Worm (Caenorhabditis elegans) whole organism, L1 larva: ENCODE results near the gene mop-25.2.

Experiments used
- C16A3.4 ChIP-seq: fragments of 150-350 bp; optimal IDR thresholded peaks from 2 replicates; lab custom pipeline; 2014; ENCODE audit warnings: missing biosample characterization, missing genetic modification characterization
- C34B4.2 ChIP-seq: sonication (generic microtip); optimal IDR thresholded peaks from 2 replicates; lab custom pipeline; 2017; ENCODE audit warnings: mild to moderate bottlenecking, missing genetic modification characterization, missing compliant biosample characterization
- F16B12.6 ChIP-seq: fragments of 150-350 bp; optimal IDR thresholded peaks from 2 replicates; lab custom pipeline; 2014; ENCODE audit warnings: missing biosample characterization, missing genetic modification characterization
- Y116A8C.19 ChIP-seq: sonication (generic microtip); optimal IDR thresholded peaks from 2 replicates; lab custom pipeline; 2016; ENCODE audit warnings: missing compliant biosample characterization, missing genetic modification characterization, borderline replicate concordance
- aly-2 ChIP-seq: fragments of 150-350 bp; optimal IDR thresholded peaks from 2 replicates; lab custom pipeline; 2014; ENCODE audit warnings: missing biosample characterization, missing genetic modification characterization
- blmp-1 ChIP-seq: fragments of 150-350 bp; optimal IDR thresholded peaks from 2 replicates; lab custom pipeline; 2014; ENCODE audit warnings: missing biosample characterization, missing genetic modification characterization
- ceh-63 ChIP-seq: fragments of 200-800 bp; sonication (Bioruptor generic); optimal IDR thresholded peaks from 2 replicates; lab custom pipeline; 2018; ENCODE audit warnings: mild to moderate bottlenecking, missing genetic modification characterization, missing compliant biosample characterization
- ceh-8 ChIP-seq: fragments of 200-800 bp; sonication (Bioruptor generic); optimal IDR thresholded peaks from 2 replicates; lab custom pipeline; 2018; ENCODE audit warnings: mild to moderate bottlenecking, missing genetic modification characterization, moderate library complexity, missing compliant biosample characterization
- ceh-82 ChIP-seq, 3 experiments: fragments of 150-350 bp in 1 of 3; sonication (generic microtip) in 2 of 3; optimal IDR thresholded peaks; 2 replicates each; lab custom pipeline; 2014 to 2017; ENCODE audit warnings: missing biosample characterization in 3 of 3, missing genetic modification characterization in 3 of 3
- ceh-88 ChIP-seq: fragments of 200-800 bp; sonication (Bioruptor generic); IDR thresholded peaks from 2 replicates; pipeline ENCODE4 v1.3.6; 2022; ENCODE audit warnings: missing genetic modification characterization, missing compliant biosample characterization
- ceh-90 ChIP-seq: sonication (generic microtip); optimal IDR thresholded peaks from 2 replicates; lab custom pipeline; 2016; ENCODE audit warnings: missing genetic modification characterization, missing compliant biosample characterization
- dsc-1 ChIP-seq: sonication (generic microtip); optimal IDR thresholded peaks from 2 replicates; lab custom pipeline; 2016; ENCODE audit warnings: mild to moderate bottlenecking, missing genetic modification characterization, missing compliant biosample characterization
- efl-3 ChIP-seq: fragments of 200-800 bp; sonication (Bioruptor generic); optimal IDR thresholded peaks from 2 replicates; lab custom pipeline; 2018; ENCODE audit warnings: mild to moderate bottlenecking, missing genetic modification characterization, missing compliant biosample characterization
- elt-2 ChIP-seq: sonication (generic microtip); optimal IDR thresholded peaks from 2 replicates; lab custom pipeline; 2016; ENCODE audit warnings: missing genetic modification characterization, mild to moderate bottlenecking, inconsistent platforms, missing compliant biosample characterization, missing genetic modification reagents
- elt-3 ChIP-seq, 6 experiments: fragments of 150-350 bp in 1 of 6; sonication (generic microtip); optimal IDR thresholded peaks; 2 replicates each; lab custom pipeline; 2017 to 2018; ENCODE audit warnings: missing biosample characterization in 6 of 6, missing genetic modification characterization in 6 of 6, inconsistent platforms in 1 of 6
- fkh-10 ChIP-seq: sonication (generic microtip); optimal IDR thresholded peaks from 2 replicates; lab custom pipeline; 2017; ENCODE audit warnings: missing biosample characterization, missing genetic modification reagents, missing genetic modification characterization
- fkh-8 ChIP-seq: sonication (generic microtip); optimal IDR thresholded peaks from 2 replicates; lab custom pipeline; 2016; ENCODE audit warnings: mild to moderate bottlenecking, missing genetic modification characterization, missing compliant biosample characterization
- hlh-4 ChIP-seq: sonication (generic microtip); optimal IDR thresholded peaks from 2 replicates; lab custom pipeline; 2016; ENCODE audit warnings: mild to moderate bottlenecking, missing genetic modification characterization, missing compliant biosample characterization
- hpl-2 ChIP-seq: fragments of 150-350 bp; optimal IDR thresholded peaks from 2 replicates; lab custom pipeline; 2014; ENCODE audit warnings: missing biosample characterization, missing genetic modification reagents, missing genetic modification characterization
- jun-1 ChIP-seq: fragments of 150-350 bp; optimal IDR thresholded peaks from 2 replicates; lab custom pipeline; 2014; ENCODE audit warnings: missing biosample characterization, missing genetic modification reagents, missing genetic modification characterization
- lin-14 ChIP-seq: fragments of 200-800 bp; sonication (Bioruptor generic); optimal IDR thresholded peaks from 2 replicates; lab custom pipeline; 2018; ENCODE audit warnings: mild to moderate bottlenecking, missing genetic modification characterization, moderate library complexity, missing compliant biosample characterization
- mep-1 ChIP-seq: fragments of 150-350 bp; optimal IDR thresholded peaks from 2 replicates; lab custom pipeline; 2014; ENCODE audit warnings: missing biosample characterization, missing genetic modification characterization
- nhr-20 ChIP-seq: sonication (generic microtip); optimal IDR thresholded peaks from 2 replicates; lab custom pipeline; 2016; ENCODE audit warnings: mild to moderate bottlenecking, missing genetic modification characterization, missing compliant biosample characterization
- nhr-237 ChIP-seq: fragments of 150-350 bp; optimal IDR thresholded peaks from 2 replicates; lab custom pipeline; 2014; ENCODE audit warnings: missing biosample characterization, missing genetic modification characterization
- nhr-28 ChIP-seq: fragments of 150-350 bp; optimal IDR thresholded peaks from 2 replicates; lab custom pipeline; 2014; ENCODE audit warnings: missing biosample characterization, missing genetic modification characterization
- nhr-71 ChIP-seq: sonication (generic microtip); optimal IDR thresholded peaks from 2 replicates; lab custom pipeline; 2016; ENCODE audit warnings: mild to moderate bottlenecking, missing genetic modification characterization, moderate library complexity, missing compliant biosample characterization
- nhr-84 ChIP-seq: sonication (generic microtip); optimal IDR thresholded peaks from 2 replicates; lab custom pipeline; 2017; ENCODE audit warnings: missing biosample characterization, missing genetic modification characterization
- nhr-85 ChIP-seq: sonication (generic microtip); peaks from one replicate; lab custom pipeline; 2016; ENCODE audit warnings: missing genetic modification characterization, inconsistent platforms, missing compliant biosample characterization
- pax-3 ChIP-seq: fragments of 200-800 bp; sonication (Bioruptor generic); optimal IDR thresholded peaks from 2 replicates; lab custom pipeline; 2018; ENCODE audit warnings: mild to moderate bottlenecking, missing genetic modification characterization, moderate library complexity, missing compliant biosample characterization
- sup-37 ChIP-seq: fragments of 200-800 bp; sonication (Bioruptor generic); optimal IDR thresholded peaks from 2 replicates; lab custom pipeline; 2018; ENCODE audit warnings: mild to moderate bottlenecking, missing genetic modification characterization, missing compliant biosample characterization
- tlp-1 ChIP-seq: fragments of 150-350 bp; optimal IDR thresholded peaks from 2 replicates; lab custom pipeline; 2014; ENCODE audit warnings: missing biosample characterization, missing genetic modification characterization
- unc-130 ChIP-seq: fragments of 150-350 bp; optimal IDR thresholded peaks from 2 replicates; lab custom pipeline; 2017; ENCODE audit warnings: missing biosample characterization, missing genetic modification characterization, inconsistent platforms
- zag-1 ChIP-seq: fragments of 150-350 bp; optimal IDR thresholded peaks from 2 replicates; lab custom pipeline; 2014; ENCODE audit warnings: missing biosample characterization, missing genetic modification characterization

mop-25.2 gene

ce11 chrII:9667382-9667781 is 36.1 kb downstream of the mop-25.2 start, which contains the start of gene ZK1320.11 (continued):
- TF ChIP-seq C16A3.4 (tag; lab: Kevin White, UChicago) = no peak
- no peak for TF ChIP-seq nhr-84
- TF ChIP-seq nhr-28 (tag; lab: Kevin White, UChicago) = no peak
- TF ChIP-seq elt-2 (tag; lab: Kevin White, UChicago) = no peak
- TF ChIP-seq nhr-237 = no peak
- TF ChIP-seq aly-2 (tag; lab: Kevin White, UChicago) = no peak
- no peak for TF ChIP-seq blmp-1
- peak; percentile 22 for TF ChIP-seq hlh-4 (tag; lab: Kevin White, UChicago)
- no peak for TF ChIP-seq ceh-88 (GFP tag; lab: Robert Waterston, UW)
- TF ChIP-seq F16B12.6 = no peak

ce11 chrII:9665577-9665976 is 37.9 kb downstream of the mop-25.2 start, which contains the start of gene ZK1320.5:
Gene ZK1320.5 (minus strand): TSS chrII:9665677.
- TF ChIP-seq fkh-8 (peak; percentile 38), nhr-71 (tag; lab: Kevin White, UChicago) (peak; percentile 22), ceh-90 (tag; lab: Kevin White, UChicago) (no peak), lin-14 (GFP tag; lab: Kevin White, UChicago) (peak; percentile 15)

ce11 chrII:9662797-9663196 is 40.7 kb downstream of the mop-25.2 start, which contains the start of gene cyp-13A10:
Gene cyp-13A10 (minus strand): TSS chrII:9662884.
- TF ChIP-seq blmp-1 = peak; percentile 26
- peak; percentile 66 for TF ChIP-seq nhr-85 (tag; lab: Kevin White, UChicago)
- TF ChIP-seq elt-3 (tag; optimal IDR thresholded peaks at IDR 0.05; lab: Kevin White, UChicago) = peak in 1 of 6 experiments; percentile 38
- TF ChIP-seq nhr-20 = peak; percentile 47
- no peak for TF ChIP-seq ceh-82 (tag; optimal IDR thresholded peaks at IDR 0.05; lab: Kevin White, UChicago)
- peak; percentile 10 for TF ChIP-seq lin-14 (GFP tag; lab: Kevin White, UChicago)
- no peak for TF ChIP-seq ceh-88 (GFP tag; lab: Robert Waterston, UW)
- peak; percentile 18 for TF ChIP-seq nhr-71 (tag; lab: Kevin White, UChicago)
- TF ChIP-seq, all 84 proteins: peak for 6

ce11 chrII:9662160-9662559 is 41.3 kb downstream of the mop-25.2 start:
- TF ChIP-seq sup-37 (GFP tag; lab: Kevin White, UChicago) (no peak), dsc-1 (no peak), jun-1 (tag; lab: Kevin White, UChicago) (no peak), unc-130 (no peak), zag-1 (tag; lab: Kevin White, UChicago) (no peak), F16B12.6 (no peak), pax-3 (tag; lab: Kevin White, UChicago) (no peak), elt-3 (tag; optimal IDR thresholded peaks at IDR 0.05; lab: Kevin White, UChicago) (no peak), ceh-63 (GFP tag; lab: Kevin White, UChicago) (no peak)

- TF ChIP-seq mep-1 (tag; lab: Kevin White, UChicago) (no peak), Y116A8C.19 (tag; lab: Kevin White, UChicago) (no peak), hpl-2 (GFP tag; lab: Kevin White, UChicago) (no peak), blmp-1 (no peak), ceh-8 (GFP tag; lab: Kevin White, UChicago) (no peak), C34B4.2 (tag; lab: Kevin White, UChicago) (no peak), tlp-1 (tag; lab: Kevin White, UChicago) (no peak), fkh-10 (GFP tag; lab: Kevin White, UChicago) (no peak), efl-3 (GFP tag; lab: Kevin White, UChicago) (no peak)
These were observed 43.1 kb downstream of the mop-25.2 start, which contains the start of gene ZK1320.3 for ce11 chrII:9660379-9660778. Gene ZK1320.3 (minus strand): TSS chrII:9660419.
